Fruit fly (Drosophila melanogaster) whole organism, embryonic: Measurements from ENCODE around the gene CG15914.
A peak's percentile ranks its signal among the peaks of the same experiment; 100 is the strongest.

Experiments
- CG1024 ChIP-seq: fragments of 200-800 bp; sonication (Bioruptor generic); IDR thresholded peaks from 2 replicates; pipeline ENCODE4 v1.3.6; 2022; ENCODE audit warnings: missing biosample characterization, missing genetic modification characterization
- CG11085 ChIP-seq: fragments of 200-800 bp; sonication (Bioruptor generic); IDR thresholded peaks from 2 replicates; pipeline ENCODE4 v1.3.6; 2022; ENCODE audit warnings: missing biosample characterization, missing genetic modification characterization
- CG11504 ChIP-seq: fragments of 200-800 bp; sonication (Bioruptor generic); optimal IDR thresholded peaks from 3 replicates; lab custom pipeline; 2019; ENCODE audit warnings: missing biosample characterization, mild to moderate bottlenecking, missing genetic modification characterization, moderate library complexity
- CG11723 ChIP-seq: fragments of 200-800 bp; sonication (Bioruptor generic); optimal IDR thresholded peaks from 2 replicates; lab custom pipeline; 2017; ENCODE audit warnings: missing biosample characterization, mild to moderate bottlenecking, missing genetic modification characterization
- CG12155 ChIP-seq: fragments of 200-800 bp; sonication (Bioruptor generic); optimal IDR thresholded peaks from 3 replicates; lab custom pipeline; 2016; ENCODE audit warnings: missing biosample characterization, missing genetic modification characterization
- CG14014 ChIP-seq: fragments of 200-800 bp; sonication (Bioruptor generic); IDR thresholded peaks from 2 replicates; pipeline ENCODE4 v1.3.6; 2022; ENCODE audit warnings: missing biosample characterization, missing genetic modification characterization
- CG14667 ChIP-seq: fragments of 200-800 bp; sonication (Bioruptor generic); IDR thresholded peaks from 2 replicates; pipeline ENCODE4 v1.3.6; 2022; ENCODE audit warnings: missing biosample characterization, missing genetic modification characterization
- CG14710 ChIP-seq: fragments of 200-800 bp; sonication (Bioruptor generic); optimal IDR thresholded peaks from 3 replicates; lab custom pipeline; 2019; ENCODE audit warnings: missing biosample characterization, mild to moderate bottlenecking, missing genetic modification characterization, moderate library complexity
- CG15514 ChIP-seq: fragments of 200-800 bp; sonication (Bioruptor generic); optimal IDR thresholded peaks from 3 replicates; lab custom pipeline; 2017; ENCODE audit warnings: missing biosample characterization, missing genetic modification characterization, mild to moderate bottlenecking, moderate library complexity, missing genetic modification reagents
- CG17612 ChIP-seq: fragments of 200-800 bp; sonication (Bioruptor generic); IDR thresholded peaks from 2 replicates; pipeline ENCODE4 v1.3.6; 2022; ENCODE audit warnings: missing biosample characterization, missing genetic modification characterization
- CG18476 ChIP-seq: fragments of 200-800 bp; sonication (Bioruptor generic); optimal IDR thresholded peaks from 2 replicates; lab custom pipeline; 2016; ENCODE audit warnings: missing biosample characterization, mild to moderate bottlenecking, missing genetic modification characterization
- CG2875 ChIP-seq: fragments of 200-800 bp; sonication (Bioruptor generic); optimal IDR thresholded peaks from 2 replicates; lab custom pipeline; 2017; ENCODE audit warnings: missing biosample characterization, mild to moderate bottlenecking, missing genetic modification characterization, missing genetic modification reagents
- CG31224 ChIP-seq: fragments of 200-800 bp; sonication (Bioruptor generic); IDR thresholded peaks from 2 replicates; pipeline ENCODE4 v1.3.6; 2022; ENCODE audit warnings: missing biosample characterization, missing genetic modification characterization
- CG31441 ChIP-seq: fragments of 200-800 bp; sonication (Bioruptor generic); IDR thresholded peaks from 2 replicates; pipeline ENCODE4 v1.3.6; 2022; ENCODE audit warnings: missing biosample characterization, missing genetic modification characterization
- CG3281 ChIP-seq: fragments of 200-800 bp; sonication (Bioruptor generic); optimal IDR thresholded peaks from 3 replicates; lab custom pipeline; 2017; ENCODE audit warnings: missing biosample characterization, mild to moderate bottlenecking, missing genetic modification characterization
- CG34376 ChIP-seq: fragments of 200-800 bp; sonication (Bioruptor generic); optimal IDR thresholded peaks from 2 replicates; lab custom pipeline; 2018; ENCODE audit warnings: missing biosample characterization, mild to moderate bottlenecking, missing genetic modification characterization
- CG3838 ChIP-seq: fragments of 200-800 bp; sonication (Bioruptor generic); optimal IDR thresholded peaks from 3 replicates; lab custom pipeline; 2016; ENCODE audit warnings: missing biosample characterization, missing genetic modification characterization
- CG4424 ChIP-seq: fragments of 200-800 bp; sonication (Bioruptor generic); optimal IDR thresholded peaks from 3 replicates; lab custom pipeline; 2016; ENCODE audit warnings: missing biosample characterization, missing genetic modification characterization
- CG7357 ChIP-seq: fragments of 200-800 bp; sonication (Bioruptor generic); IDR thresholded peaks from 3 replicates; pipeline ENCODE4 v1.3.6; 2022; ENCODE audit warnings: missing biosample characterization, missing genetic modification characterization
- CTCF ChIP-seq: fragments of 200-800 bp; sonication (Bioruptor generic); optimal IDR thresholded peaks from 2 replicates; lab custom pipeline; 2017; ENCODE audit warnings: missing biosample characterization, mild to moderate bottlenecking, missing genetic modification characterization, moderate library complexity
- Doc2 ChIP-seq: fragments of 200-800 bp; sonication (Bioruptor generic); IDR thresholded peaks from 2 replicates; pipeline ENCODE4 v1.3.6; 2022; ENCODE audit warnings: missing biosample characterization, missing genetic modification characterization
- Ets97D ChIP-seq: fragments of 200-800 bp; sonication (Bioruptor generic); optimal IDR thresholded peaks from 3 replicates; lab custom pipeline; 2016; ENCODE audit warnings: missing biosample characterization, missing genetic modification characterization
- Fer3 ChIP-seq: fragments of 200-800 bp; sonication (Bioruptor generic); optimal IDR thresholded peaks from 2 replicates; lab custom pipeline; 2018; ENCODE audit warnings: missing biosample characterization, mild to moderate bottlenecking, missing genetic modification characterization, moderate library complexity
- HLHmδ ChIP-seq: fragments of 200-800 bp; sonication (Bioruptor generic); optimal IDR thresholded peaks from 2 replicates; lab custom pipeline; 2018; ENCODE audit warnings: missing biosample characterization, mild to moderate bottlenecking, missing genetic modification characterization, moderate library complexity
- Hey ChIP-seq: fragments of 200-800 bp; sonication (Bioruptor generic); optimal IDR thresholded peaks from 3 replicates; lab custom pipeline; 2018; ENCODE audit warnings: missing biosample characterization, mild to moderate bottlenecking, missing genetic modification characterization
- Max ChIP-seq: fragments of 200-800 bp; sonication (Bioruptor generic); optimal IDR thresholded peaks from 2 replicates; lab custom pipeline; 2016; ENCODE audit warnings: missing biosample characterization, mild to moderate bottlenecking, missing genetic modification characterization
- NC2α ChIP-seq: fragments of 200-800 bp; sonication (Bioruptor generic); optimal IDR thresholded peaks from 2 replicates; lab custom pipeline; 2016; ENCODE audit warnings: missing biosample characterization, missing genetic modification characterization
- Opbp ChIP-seq: fragments of 200-800 bp; sonication (Bioruptor generic); IDR thresholded peaks from 3 replicates; pipeline ENCODE4 v1.3.6; 2022; ENCODE audit warnings: missing biosample characterization, missing genetic modification characterization; ENCODE audit not compliant: partially characterized antibody
- Sry-δ ChIP-seq: fragments of 200-800 bp; sonication (Bioruptor generic); optimal IDR thresholded peaks from 2 replicates; lab custom pipeline; 2016; ENCODE audit warnings: missing biosample characterization, missing genetic modification characterization
- abd-A ChIP-seq: fragments of 200-800 bp; sonication (Bioruptor generic); optimal IDR thresholded peaks from 3 replicates; lab custom pipeline; 2019; ENCODE audit warnings: missing biosample characterization, mild to moderate bottlenecking, missing genetic modification characterization, moderate library complexity
- chif ChIP-seq, 2 experiments: fragments of 200-800 bp; sonication (Bioruptor generic); optimal IDR thresholded peaks; 3 replicates each; lab custom pipeline; 2016; ENCODE audit warnings: missing biosample characterization in 2 of 2, missing genetic modification characterization in 2 of 2
- ci ChIP-seq: fragments of 200-800 bp; sonication (Bioruptor generic); IDR thresholded peaks from 3 replicates; pipeline ENCODE4 v1.3.6; 2022; ENCODE audit warnings: missing biosample characterization, missing genetic modification characterization
- dm ChIP-seq: fragments of 200-800 bp; sonication (Bioruptor generic); optimal IDR thresholded peaks from 3 replicates; lab custom pipeline; 2016; ENCODE audit warnings: missing biosample characterization, missing genetic modification characterization
- eve ChIP-seq, 2 experiments: fragments of >200 bp; optimal IDR thresholded peaks; 2 replicates each; lab custom pipeline; 2017; ENCODE audit warnings: missing biosample characterization in 2 of 2, missing genetic modification characterization in 2 of 2
- eyg ChIP-seq: fragments of 200-800 bp; sonication (Bioruptor generic); optimal IDR thresholded peaks from 3 replicates; lab custom pipeline; 2016; ENCODE audit warnings: missing biosample characterization, missing genetic modification characterization
- ftz-f1 ChIP-seq: fragments of 200-800 bp; sonication (Bioruptor generic); optimal IDR thresholded peaks from 2 replicates; lab custom pipeline; 2016; ENCODE audit warnings: missing biosample characterization, missing genetic modification characterization
- insv ChIP-seq, 2 experiments: fragments of 200-800 bp; sonication (Bioruptor generic); optimal IDR thresholded peaks; 3 replicates each; lab custom pipeline; 2016 to 2018; ENCODE audit warnings: missing biosample characterization in 2 of 2, missing genetic modification characterization in 2 of 2
- lilli ChIP-seq: fragments of 200-800 bp; sonication (Bioruptor generic); optimal IDR thresholded peaks from 3 replicates; lab custom pipeline; 2016; ENCODE audit warnings: missing biosample characterization, missing genetic modification characterization
- lmd ChIP-seq: fragments of 200-800 bp; sonication (Bioruptor generic); IDR thresholded peaks from 2 replicates; pipeline ENCODE4 v1.3.6; 2022; ENCODE audit warnings: missing biosample characterization, missing genetic modification characterization
- lola ChIP-seq, 3 experiments: fragments of >200 bp in 2 of 3; fragments of 200-800 bp in 1 of 3; sonication (Bioruptor generic) in 1 of 3; optimal IDR thresholded peaks; 2 replicates each; lab custom pipeline; 2017 to 2019; ENCODE audit warnings: missing biosample characterization in 3 of 3, missing genetic modification characterization in 3 of 3, mild to moderate bottlenecking in 1 of 3, moderate library complexity in 1 of 3
- ro ChIP-seq: fragments of 200-800 bp; sonication (Bioruptor generic); IDR thresholded peaks from 2 replicates; pipeline ENCODE4 v1.3.6; 2022; ENCODE audit warnings: missing biosample characterization, missing genetic modification characterization
- slbo ChIP-seq: fragments of 200-800 bp; sonication (Bioruptor generic); IDR thresholded peaks from 2 replicates; pipeline ENCODE4 v1.3.6; 2022; ENCODE audit warnings: missing biosample characterization, missing genetic modification characterization
- sob ChIP-seq: fragments of 200-800 bp; sonication (Bioruptor generic); IDR thresholded peaks from 2 replicates; pipeline ENCODE4 v1.3.6; 2022; ENCODE audit warnings: missing biosample characterization, missing genetic modification characterization
- sr ChIP-seq: fragments of 200-800 bp; sonication (Bioruptor generic); IDR thresholded peaks from 3 replicates; pipeline ENCODE4 v1.3.6; 2022; ENCODE audit warnings: missing biosample characterization, missing genetic modification characterization
- sug ChIP-seq: fragments of 200-800 bp; optimal IDR thresholded peaks from 2 replicates; lab custom pipeline; 2019; ENCODE audit warnings: missing biosample characterization, mild to moderate bottlenecking, missing genetic modification characterization, moderate library complexity
- tin ChIP-seq: fragments of 200-800 bp; sonication (Bioruptor generic); optimal IDR thresholded peaks from 3 replicates; lab custom pipeline; 2016; ENCODE audit warnings: missing biosample characterization, missing genetic modification characterization
- z ChIP-seq: fragments of 200-800 bp; sonication (Bioruptor generic); IDR thresholded peaks from 3 replicates; pipeline ENCODE4 v1.3.6; 2022; ENCODE audit warnings: missing biosample characterization, missing genetic modification characterization
- zen ChIP-seq: fragments of 200-800 bp; sonication (Bioruptor generic); optimal IDR thresholded peaks from 3 replicates; lab custom pipeline; 2018; ENCODE audit warnings: missing biosample characterization, mild to moderate bottlenecking, missing genetic modification characterization, moderate library complexity
- zfh1 ChIP-seq: fragments of 200-800 bp; sonication (Bioruptor generic); IDR thresholded peaks from 3 replicates; pipeline ENCODE4 v1.3.6; 2022; ENCODE audit warnings: missing biosample characterization, missing genetic modification characterization
- zfh2 ChIP-seq: fragments of 200-800 bp; sonication (Bioruptor generic); optimal IDR thresholded peaks from 2 replicates; lab custom pipeline; 2016; ENCODE audit warnings: missing biosample characterization, missing genetic modification characterization

The CG15914 gene

DNA sequence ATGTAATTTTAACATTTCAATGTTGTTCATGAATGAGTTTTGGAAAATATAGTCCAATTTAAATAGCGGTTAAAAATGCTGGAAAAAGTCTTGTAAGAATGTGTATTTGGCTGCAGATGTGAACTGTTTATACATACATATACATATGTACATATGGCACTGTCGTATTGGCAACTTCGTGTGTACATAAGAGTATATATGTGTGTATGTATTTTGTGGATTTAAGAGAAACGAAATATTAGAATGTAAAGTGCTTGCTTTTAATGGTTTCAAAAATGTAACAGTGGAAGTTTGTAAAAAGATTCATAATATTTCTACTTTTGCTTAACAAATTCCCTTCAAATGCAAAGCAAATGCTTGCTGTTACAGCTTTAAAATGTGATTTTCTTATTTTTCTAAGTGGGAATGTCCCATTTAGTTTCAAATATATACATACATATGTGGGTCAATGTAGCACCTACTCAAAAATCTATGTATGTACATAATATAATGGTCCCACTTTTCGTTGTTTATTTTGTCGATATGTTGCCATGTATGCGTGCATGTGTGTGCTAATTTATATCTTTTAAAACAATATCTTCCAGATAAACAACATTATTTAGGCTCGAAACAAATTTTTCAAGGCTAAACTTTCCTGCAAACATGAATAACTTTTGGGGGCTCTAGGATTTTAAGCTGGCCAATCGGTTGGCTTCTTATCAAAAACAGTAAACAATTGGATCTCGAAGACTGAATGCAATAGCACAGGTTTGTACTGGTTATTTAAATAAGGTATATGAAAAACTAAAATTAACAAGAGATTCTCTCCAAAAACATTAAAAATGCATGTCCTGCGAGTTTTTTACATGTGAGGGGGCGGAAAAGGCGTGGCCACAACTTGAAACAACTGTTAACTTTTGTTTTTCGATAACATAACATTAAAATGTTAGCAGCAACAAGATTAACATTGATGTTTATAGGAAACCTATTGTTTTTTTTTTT, 17.8 kb downstream of the CG15914 start (continued):
- TF ChIP-seq zen (tag; lab: Kevin White, UChicago) (no peak), CTCF (peak; percentile 11), Max (GFP tag; lab: Kevin White, UChicago) (peak; percentile 35), CG11723 (GFP tag; lab: Kevin White, UChicago) (no peak), CG34376 (GFP tag; lab: Kevin White, UChicago) (peak; percentile 92), CG31224 (GFP tag; lab: Robert Waterston, UW) (no peak), Ets97D (GFP tag; lab: Kevin White, UChicago) (no peak), CG18476 (GFP tag; lab: Kevin White, UChicago) (peak; percentile 64), CG3838 (GFP tag; lab: Kevin White, UChicago) (peak; percentile 34), CG31441 (GFP tag; lab: Robert Waterston, UW) (no peak), CG11504 (no peak), CG7357 (GFP tag; lab: Robert Waterston, UW) (peak; percentile 77), CG14667 (GFP tag; lab: Robert Waterston, UW) (no peak), CG15514 (peak; percentile 78), sr (GFP tag; lab: Robert Waterston, UW) (no peak), CG1024 (0 out of 2 replicates have a peak, but pooled peaks have one; percentile 2), chif (GFP tag; optimal IDR thresholded peaks at IDR 0.05; lab: Kevin White, UChicago) (peak in 1 of 2 experiments; percentile 3), zfh1 (GFP tag; lab: Robert Waterston, UW) (no peak), z (GFP tag; lab: Robert Waterston, UW) (no peak), dm (no peak), Opbp (GFP tag; lab: Robert Waterston, UW) (no peak), ftz-f1 (GFP tag; lab: Kevin White, UChicago) (no peak), HLHmδ (GFP tag; lab: Kevin White, UChicago) (no peak), tin (GFP tag; lab: Kevin White, UChicago) (no peak), CG3281 (GFP tag; lab: Kevin White, UChicago) (no peak), CG11085 (no peak), abd-A (tag; lab: Kevin White, UChicago) (no peak), ci (no peak), sug (tag; lab: Kevin White, UChicago) (no peak), insv (GFP tag; optimal IDR thresholded peaks at IDR 0.05; lab: Kevin White, UChicago) (peak in 1 of 2 experiments; percentile 84), slbo (GFP tag; lab: Robert Waterston, UW) (no peak), CG17612 (GFP tag; lab: Robert Waterston, UW) (no peak), Fer3 (tag; lab: Kevin White, UChicago) (peak; percentile 85), CG14710 (tag; lab: Kevin White, UChicago) (peak; percentile 28), eve (GFP tag; optimal IDR thresholded peaks at IDR 0.05; lab: Kevin White, UChicago) (no peak), Hey (tag; lab: Kevin White, UChicago) (no peak), CG12155 (GFP tag; lab: Kevin White, UChicago) (peak; percentile 10), ro (no peak), CG14014 (peak; percentile 79; the same call in 1 of the 2 replicates), lmd (GFP tag; lab: Robert Waterston, UW) (no peak), lola (GFP tag; optimal IDR thresholded peaks at IDR 0.05; lab: Kevin White, UChicago) (no peak), lilli (GFP tag; lab: Kevin White, UChicago) (no peak), NC2α (GFP tag; lab: Kevin White, UChicago) (peak; percentile 24), Doc2 (GFP tag; lab: Robert Waterston, UW) (no peak), Sry-δ (GFP tag; lab: Kevin White, UChicago) (peak; percentile 25), zfh2 (GFP tag; lab: Kevin White, UChicago) (peak; percentile 1), CG2875 (GFP tag; lab: Kevin White, UChicago) (no peak), sob (GFP tag; lab: Robert Waterston, UW) (peak; percentile 66), eyg (GFP tag; lab: Kevin White, UChicago) (peak; percentile 54), CG4424 (no peak)
